Fruit fly (Drosophila melanogaster) whole organism, embryonic: ENCODE results near the gene CheB38b.
A peak's percentile ranks its signal among the peaks of the same experiment; 100 is the strongest.

Experiments
- Ada2b ChIP-seq: fragments of 200-800 bp; sonication (Bioruptor generic); IDR thresholded peaks from 2 replicates; pipeline ENCODE4 v1.3.6; 2022; ENCODE audit warnings: missing biosample characterization, missing genetic modification characterization
- Aef1 ChIP-seq: fragments of 200-800 bp; sonication (Bioruptor generic); IDR thresholded peaks from 3 replicates; pipeline ENCODE4 v1.3.6; 2022; ENCODE audit warnings: missing biosample characterization, missing genetic modification characterization
- CG10321 ChIP-seq: fragments of 200-800 bp; sonication (Bioruptor generic); IDR thresholded peaks from 2 replicates; pipeline ENCODE4 v1.3.6; 2022; ENCODE audit warnings: missing biosample characterization, missing genetic modification characterization
- CG11504 ChIP-seq: fragments of 200-800 bp; sonication (Bioruptor generic); optimal IDR thresholded peaks from 3 replicates; lab custom pipeline; 2019; ENCODE audit warnings: missing biosample characterization, mild to moderate bottlenecking, missing genetic modification characterization, moderate library complexity
- CG12769 ChIP-seq: fragments of 200-800 bp; sonication (Bioruptor generic); optimal IDR thresholded peaks from 2 replicates; lab custom pipeline; 2019; ENCODE audit warnings: missing biosample characterization, mild to moderate bottlenecking, missing genetic modification characterization, moderate library complexity
- CG12942 ChIP-seq: fragments of 200-800 bp; sonication (Bioruptor generic); optimal IDR thresholded peaks from 3 replicates; lab custom pipeline; 2016; ENCODE audit warnings: missing biosample characterization, missing genetic modification characterization
- CG1602 ChIP-seq: fragments of 200-800 bp; sonication (Bioruptor generic); optimal IDR thresholded peaks from 3 replicates; lab custom pipeline; 2016; ENCODE audit warnings: missing biosample characterization, missing genetic modification characterization
- CG16779 ChIP-seq: fragments of 200-800 bp; sonication (Bioruptor generic); IDR thresholded peaks from 2 replicates; pipeline ENCODE4 v1.3.6; 2022; ENCODE audit warnings: missing biosample characterization, missing genetic modification characterization
- CG18619 ChIP-seq: fragments of 200-800 bp; sonication (Bioruptor generic); optimal IDR thresholded peaks from 3 replicates; lab custom pipeline; 2017; ENCODE audit warnings: missing biosample characterization, mild to moderate bottlenecking, missing genetic modification characterization
- CG2678 ChIP-seq: fragments of 200-800 bp; sonication (Bioruptor generic); optimal IDR thresholded peaks from 3 replicates; lab custom pipeline; 2019; ENCODE audit warnings: missing biosample characterization, mild to moderate bottlenecking, missing genetic modification characterization, moderate library complexity
- CG30403 ChIP-seq: fragments of 200-800 bp; sonication (Bioruptor generic); optimal IDR thresholded peaks from 3 replicates; lab custom pipeline; 2016; ENCODE audit warnings: missing biosample characterization, missing genetic modification characterization
- CG31224 ChIP-seq: fragments of 200-800 bp; sonication (Bioruptor generic); IDR thresholded peaks from 2 replicates; pipeline ENCODE4 v1.3.6; 2022; ENCODE audit warnings: missing biosample characterization, missing genetic modification characterization
- CG32532 ChIP-seq: fragments of 200-800 bp; sonication (Bioruptor generic); IDR thresholded peaks from 2 replicates; pipeline ENCODE4 v1.3.6; 2022; ENCODE audit warnings: missing biosample characterization, missing genetic modification characterization
- CG3995 ChIP-seq: fragments of 200-800 bp; sonication (Bioruptor generic); optimal IDR thresholded peaks from 3 replicates; lab custom pipeline; 2016; ENCODE audit warnings: missing biosample characterization, missing genetic modification characterization
- CG4360 ChIP-seq: fragments of 200-800 bp; sonication (Bioruptor generic); IDR thresholded peaks from 2 replicates; pipeline ENCODE4 v1.3.6; 2022; ENCODE audit warnings: missing biosample characterization, missing genetic modification characterization
- CG5245 ChIP-seq: fragments of 200-800 bp; sonication (Bioruptor generic); optimal IDR thresholded peaks from 3 replicates; lab custom pipeline; 2016; ENCODE audit warnings: missing biosample characterization, missing genetic modification characterization
- CG6689 ChIP-seq: fragments of 200-800 bp; sonication (Bioruptor generic); IDR thresholded peaks from 2 replicates; pipeline ENCODE4 v1.3.6; 2022; ENCODE audit warnings: missing biosample characterization, missing genetic modification characterization
- CG8089 ChIP-seq: fragments of 200-800 bp; sonication (Bioruptor generic); optimal IDR thresholded peaks from 3 replicates; lab custom pipeline; 2016; ENCODE audit warnings: missing biosample characterization, missing genetic modification characterization
- CG8290 ChIP-seq, 3 experiments: fragments of 200-800 bp; sonication (Bioruptor generic); optimal IDR thresholded peaks; 2 replicates each; lab custom pipeline; 2016 to 2019; ENCODE audit warnings: missing biosample characterization in 3 of 3, missing genetic modification characterization in 3 of 3, mild to moderate bottlenecking in 2 of 3, moderate library complexity in 1 of 3
- CG9215 ChIP-seq: fragments of 200-800 bp; sonication (Bioruptor generic); IDR thresholded peaks from 2 replicates; pipeline ENCODE4 v1.3.6; 2022; ENCODE audit warnings: missing biosample characterization, missing genetic modification characterization
- Doc3 ChIP-seq: fragments of 200-800 bp; sonication (Bioruptor generic); IDR thresholded peaks from 3 replicates; pipeline ENCODE4 v1.3.6; 2022; ENCODE audit warnings: missing biosample characterization, missing genetic modification characterization; ENCODE audit not compliant: partially characterized antibody
- Ets65A ChIP-seq: fragments of 200-800 bp; sonication (Bioruptor generic); peaks from one replicate; lab custom pipeline; 2016; ENCODE audit warnings: missing biosample characterization, missing genetic modification characterization
- H15 ChIP-seq: fragments of 200-800 bp; sonication (Bioruptor generic); IDR thresholded peaks from 3 replicates; pipeline ENCODE4 v1.3.6; 2022; ENCODE audit warnings: missing biosample characterization, missing genetic modification characterization
- HHEX ChIP-seq: fragments of 200-800 bp; sonication (Bioruptor generic); optimal IDR thresholded peaks from 3 replicates; lab custom pipeline; 2017; ENCODE audit warnings: missing biosample characterization, mild to moderate bottlenecking, missing genetic modification characterization, missing genetic modification reagents
- MBD-R2 ChIP-seq: fragments of 200-800 bp; sonication (Bioruptor generic); IDR thresholded peaks from 2 replicates; pipeline ENCODE4 v1.3.6; 2022; ENCODE audit warnings: missing biosample characterization, missing genetic modification characterization
- Mes4 ChIP-seq: fragments of 200-800 bp; sonication (Bioruptor generic); optimal IDR thresholded peaks from 2 replicates; lab custom pipeline; 2016; ENCODE audit warnings: missing biosample characterization, missing genetic modification characterization
- NFAT ChIP-seq: fragments of 200-800 bp; sonication (Bioruptor generic); IDR thresholded peaks from 2 replicates; pipeline ENCODE4 v1.3.6; 2022; ENCODE audit warnings: missing biosample characterization, missing genetic modification characterization
- Oli ChIP-seq: fragments of 200-800 bp; sonication (Bioruptor generic); optimal IDR thresholded peaks from 2 replicates; lab custom pipeline; 2018; ENCODE audit warnings: missing biosample characterization, mild to moderate bottlenecking, missing genetic modification characterization, moderate library complexity
- Ptx1 ChIP-seq: fragments of 200-800 bp; sonication (Bioruptor generic); IDR thresholded peaks from 2 replicates; pipeline ENCODE4 v1.3.6; 2022; ENCODE audit warnings: missing biosample characterization, missing genetic modification characterization
- Rx ChIP-seq: fragments of 200-800 bp; sonication (Bioruptor generic); IDR thresholded peaks from 2 replicates; pipeline ENCODE4 v1.3.6; 2022; ENCODE audit warnings: missing biosample characterization, missing genetic modification characterization
- Side ChIP-seq: fragments of 200-800 bp; sonication (Bioruptor generic); optimal IDR thresholded peaks from 2 replicates; lab custom pipeline; 2016; ENCODE audit warnings: missing biosample characterization, missing genetic modification characterization
- Sox100B ChIP-seq: fragments of 200-800 bp; sonication (Bioruptor generic); optimal IDR thresholded peaks from 3 replicates; lab custom pipeline; 2018; ENCODE audit warnings: missing biosample characterization, mild to moderate bottlenecking, missing genetic modification characterization
- TFAM ChIP-seq: fragments of 200-800 bp; sonication (Bioruptor generic); optimal IDR thresholded peaks from 2 replicates; lab custom pipeline; 2017; ENCODE audit warnings: missing biosample characterization, missing genetic modification characterization, inconsistent platforms
- Taf1 ChIP-seq: fragments of 200-800 bp; sonication (Bioruptor generic); IDR thresholded peaks from 2 replicates; pipeline ENCODE4 v1.3.6; 2022; ENCODE audit warnings: missing biosample characterization, missing genetic modification characterization
- Vsx1 ChIP-seq: fragments of 200-800 bp; sonication (Bioruptor generic); optimal IDR thresholded peaks from 2 replicates; lab custom pipeline; 2017; ENCODE audit warnings: missing biosample characterization, mild to moderate bottlenecking, missing genetic modification characterization, missing genetic modification reagents
- crol ChIP-seq: fragments of 200-800 bp; sonication (Bioruptor generic); IDR thresholded peaks from 2 replicates; pipeline ENCODE4 v1.3.6; 2022; ENCODE audit warnings: missing biosample characterization, missing genetic modification characterization
- esg ChIP-seq: fragments of 200-800 bp; sonication (Bioruptor generic); conservative IDR thresholded peaks from 2 replicates; pipeline ENCODE4 v1.3.6; 2022; ENCODE audit warnings: missing biosample characterization, missing genetic modification characterization
- gro ChIP-seq: fragments of 200-800 bp; sonication (Bioruptor generic); optimal IDR thresholded peaks from 2 replicates; lab custom pipeline; 2016; ENCODE audit warnings: missing biosample characterization, missing genetic modification characterization
- lab ChIP-seq: fragments of 200-800 bp; sonication (Bioruptor generic); optimal IDR thresholded peaks from 3 replicates; lab custom pipeline; 2017; ENCODE audit warnings: missing biosample characterization, missing genetic modification characterization, mild to moderate bottlenecking, moderate library complexity, missing genetic modification reagents
- lmd ChIP-seq: fragments of 200-800 bp; sonication (Bioruptor generic); IDR thresholded peaks from 2 replicates; pipeline ENCODE4 v1.3.6; 2022; ENCODE audit warnings: missing biosample characterization, missing genetic modification characterization
- mirr ChIP-seq: fragments of 200-800 bp; sonication (Bioruptor generic); optimal IDR thresholded peaks from 3 replicates; lab custom pipeline; 2018; ENCODE audit warnings: missing biosample characterization, mild to moderate bottlenecking, missing genetic modification characterization
- nom ChIP-seq: fragments of 200-800 bp; sonication (Bioruptor generic); optimal IDR thresholded peaks from 2 replicates; lab custom pipeline; 2017; ENCODE audit warnings: missing biosample characterization, missing genetic modification characterization, mild to moderate bottlenecking, moderate library complexity, missing genetic modification reagents
- pan ChIP-seq, 4 experiments: fragments of >200 bp in 3 of 4; fragments of 200-800 bp in 1 of 4; sonication (Bioruptor generic) in 1 of 4; optimal IDR thresholded peaks in 3 of 4; IDR thresholded peaks in 1 of 4; 2 replicates each; pipeline versions ENCODE4 v1.3.6 to Lab custom; 2017 to 2022; ENCODE audit warnings: missing biosample characterization in 2 of 4, missing genetic modification characterization in 2 of 4, mixed read lengths in 1 of 4
- pum ChIP-seq: fragments of 200-800 bp; sonication (Bioruptor generic); optimal IDR thresholded peaks from 2 replicates; lab custom pipeline; 2016; ENCODE audit warnings: missing biosample characterization, missing genetic modification characterization
- pzg ChIP-seq: fragments of 200-800 bp; sonication (Bioruptor generic); optimal IDR thresholded peaks from 3 replicates; lab custom pipeline; 2018; ENCODE audit warnings: missing biosample characterization, mild to moderate bottlenecking, missing genetic modification characterization, moderate library complexity
- row ChIP-seq: fragments of 200-800 bp; sonication (Bioruptor generic); IDR thresholded peaks from 3 replicates; pipeline ENCODE4 v1.3.6; 2022; ENCODE audit warnings: missing biosample characterization, missing genetic modification characterization
- sens ChIP-seq: fragments of 200-800 bp; sonication (Bioruptor generic); peaks from one replicate; lab custom pipeline; 2016; ENCODE audit warnings: missing biosample characterization, missing genetic modification characterization
- sqz ChIP-seq: fragments of 200-800 bp; sonication (Bioruptor generic); optimal IDR thresholded peaks from 3 replicates; lab custom pipeline; 2018; ENCODE audit warnings: missing biosample characterization, mild to moderate bottlenecking, missing genetic modification characterization
- stwl ChIP-seq: fragments of 200-800 bp; sonication (Bioruptor generic); optimal IDR thresholded peaks from 3 replicates; lab custom pipeline; 2018; ENCODE audit warnings: missing biosample characterization, mild to moderate bottlenecking, missing genetic modification characterization, moderate library complexity
- sug ChIP-seq: fragments of 200-800 bp; optimal IDR thresholded peaks from 2 replicates; lab custom pipeline; 2019; ENCODE audit warnings: missing biosample characterization, mild to moderate bottlenecking, missing genetic modification characterization, moderate library complexity

The CheB38b gene

dm6 chr2L:20802204-20802603 is 14.9 kb downstream of the CheB38b start (continued):
- TF ChIP-seq Doc3 (GFP tag; lab: Robert Waterston, UW) (no peak), CG5245 (GFP tag; lab: Kevin White, UChicago) (no peak), Ptx1 (GFP tag; lab: Robert Waterston, UW) (peak; percentile 51; the same call in 1 of the 2 replicates), Ets65A (peak; percentile 88), Ada2b (GFP tag; lab: Robert Waterston, UW) (peak; percentile 43; the same call in 1 of the 2 replicates), CG10321 (GFP tag; lab: Robert Waterston, UW) (no peak), CG12942 (GFP tag; lab: Kevin White, UChicago) (no peak), Oli (tag; lab: Kevin White, UChicago) (no peak), sqz (GFP tag; lab: Kevin White, UChicago) (no peak), nom (GFP tag; lab: Kevin White, UChicago) (peak; percentile 9), CG4360 (0 out of 2 replicates have a peak, but pooled peaks have one; percentile 11), H15 (GFP tag; lab: Robert Waterston, UW) (peak; percentile 45; the same call in 1 of the 3 replicates), CG8089 (GFP tag; lab: Kevin White, UChicago) (no peak), CG11504 (tag; lab: Kevin White, UChicago) (peak; percentile 20), lmd (GFP tag; lab: Robert Waterston, UW) (peak; percentile 32), pum (GFP tag; lab: Kevin White, UChicago) (no peak), esg (GFP tag; lab: Robert Waterston, UW) (0 out of 2 replicates have a peak, but pooled peaks have one; percentile 10), pan (optimal IDR thresholded peaks at IDR 0.05; lab: Kevin White, UChicago) (no peak), pan (GFP tag; optimal IDR thresholded peaks at IDR 0.05 in 1 of 2, IDR thresholded peaks at IDR 0.05 in 1 of 2) (peak in 1 of 2 experiments; percentile 52), Aef1 (peak; percentile 34; the same call in 2 of the 3 replicates), Sox100B (GFP tag; lab: Kevin White, UChicago) (no peak), TFAM (no peak), Rx (0 out of 2 replicates have a peak, but pooled peaks have one; percentile 14), CG8290 (GFP tag; optimal IDR thresholded peaks at IDR 0.05; lab: Kevin White, UChicago) (no peak), CG8290 (tag; optimal IDR thresholded peaks at IDR 0.05; lab: Kevin White, UChicago) (no peak), CG30403 (GFP tag; lab: Kevin White, UChicago) (no peak), Taf1 (GFP tag; lab: Robert Waterston, UW) (0 out of 2 replicates have a peak, but pooled peaks have one; percentile 3), HHEX (GFP tag; lab: Kevin White, UChicago) (peak; percentile 4)

dm6 chr2L:20801801-20802200 is 15.3 kb downstream of the CheB38b start:
- TF ChIP-seq sens (GFP tag; lab: Kevin White, UChicago) = peak; percentile 36
- peak; percentile 71 for TF ChIP-seq crol (GFP tag; lab: Robert Waterston, UW)
- no peak for TF ChIP-seq CG2678
- peak; percentile 68 for TF ChIP-seq sug (tag; lab: Kevin White, UChicago)
- 0 out of 2 replicates have a peak, but pooled peaks have one; percentile 14 for TF ChIP-seq MBD-R2 (GFP tag; lab: Robert Waterston, UW)
- TF ChIP-seq CG1602 (GFP tag; lab: Kevin White, UChicago) = no peak
- peak; percentile 16 for TF ChIP-seq CG12769
- TF ChIP-seq CG18619 (GFP tag; lab: Kevin White, UChicago) = no peak
- TF ChIP-seq CG16779 (GFP tag; lab: Robert Waterston, UW) = 0 out of 2 replicates have a peak, but pooled peaks have one; percentile 50
- 0 out of 2 replicates have a peak, but pooled peaks have one; percentile 25 for TF ChIP-seq CG9215
- peak; percentile 30 for TF ChIP-seq lab (GFP tag; lab: Kevin White, UChicago)
- 0 out of 2 replicates have a peak, but pooled peaks have one; percentile 5 for TF ChIP-seq CG32532 (GFP tag; lab: Robert Waterston, UW)
- TF ChIP-seq Mes4 = no peak
- TF ChIP-seq stwl (tag; lab: Kevin White, UChicago) = no peak
- TF ChIP-seq CG31224 (GFP tag; lab: Robert Waterston, UW) = no peak; the same call in 1 of the 2 replicates
- peak; percentile 13 for TF ChIP-seq mirr (GFP tag; lab: Kevin White, UChicago)
- TF ChIP-seq Taf1 (GFP tag; lab: Robert Waterston, UW) = 0 out of 2 replicates have a peak, but pooled peaks have one; percentile 8
- TF ChIP-seq gro (GFP tag; lab: Kevin White, UChicago) = no peak
- TF ChIP-seq pzg (GFP tag; lab: Kevin White, UChicago) = no peak
- TF ChIP-seq CG6689 = peak; percentile 65
- TF ChIP-seq NFAT (GFP tag; lab: Robert Waterston, UW) = peak; percentile 47; the same call in 1 of the 2 replicates
- TF ChIP-seq row (GFP tag; lab: Robert Waterston, UW) = peak; percentile 16; the same call in 1 of the 3 replicates
- TF ChIP-seq Vsx1 (GFP tag; lab: Kevin White, UChicago) = no peak
- TF ChIP-seq CG3995 = no peak
- TF ChIP-seq Side (GFP tag; lab: Kevin White, UChicago) = no peak
